Fruit fly (Drosophila melanogaster) whole organism, embryonic: ENCODE measurements around the gene CG7695.
A peak's percentile ranks its signal among the peaks of the same experiment; 100 is the strongest.

ENCODE experiments used
- Asciz ChIP-seq: fragments of 200-800 bp; sonication (Bioruptor generic); optimal IDR thresholded peaks from 2 replicates; lab custom pipeline; 2017; ENCODE audit warnings: missing biosample characterization, mild to moderate bottlenecking, missing genetic modification characterization, missing genetic modification reagents
- CG1024 ChIP-seq: fragments of 200-800 bp; sonication (Bioruptor generic); IDR thresholded peaks from 2 replicates; pipeline ENCODE4 v1.3.6; 2022; ENCODE audit warnings: missing biosample characterization, missing genetic modification characterization
- CG11696 ChIP-seq: fragments of 200-800 bp; sonication (Bioruptor generic); IDR thresholded peaks from 2 replicates; pipeline ENCODE4 v1.3.6; 2022; ENCODE audit warnings: missing biosample characterization, missing genetic modification characterization
- CG12769 ChIP-seq: fragments of 200-800 bp; sonication (Bioruptor generic); optimal IDR thresholded peaks from 2 replicates; lab custom pipeline; 2019; ENCODE audit warnings: missing biosample characterization, mild to moderate bottlenecking, missing genetic modification characterization, moderate library complexity
- CG13894 ChIP-seq: fragments of 200-800 bp; sonication (Bioruptor generic); optimal IDR thresholded peaks from 3 replicates; lab custom pipeline; 2018; ENCODE audit warnings: missing biosample characterization, mild to moderate bottlenecking, missing genetic modification characterization, moderate library complexity
- CG15073 ChIP-seq: fragments of 200-800 bp; sonication (Bioruptor generic); optimal IDR thresholded peaks from 2 replicates; lab custom pipeline; 2016; ENCODE audit warnings: missing biosample characterization, missing genetic modification characterization
- CG15479 ChIP-seq: fragments of 200-800 bp; sonication (Bioruptor generic); optimal IDR thresholded peaks from 3 replicates; lab custom pipeline; 2019; ENCODE audit warnings: missing biosample characterization, mild to moderate bottlenecking, missing genetic modification characterization, moderate library complexity
- CG15601 ChIP-seq: fragments of 200-800 bp; sonication (Bioruptor generic); optimal IDR thresholded peaks from 3 replicates; lab custom pipeline; 2019; ENCODE audit warnings: missing biosample characterization, mild to moderate bottlenecking, missing genetic modification characterization, moderate library complexity
- CG17385 ChIP-seq: fragments of 200-800 bp; sonication (Bioruptor generic); optimal IDR thresholded peaks from 3 replicates; lab custom pipeline; 2018; ENCODE audit warnings: missing biosample characterization, mild to moderate bottlenecking, missing genetic modification characterization
- CG18262 ChIP-seq: fragments of 200-800 bp; optimal IDR thresholded peaks from 3 replicates; lab custom pipeline; 2019; ENCODE audit warnings: missing biosample characterization, mild to moderate bottlenecking, missing genetic modification characterization, moderate library complexity
- CG18476 ChIP-seq: fragments of 200-800 bp; sonication (Bioruptor generic); optimal IDR thresholded peaks from 2 replicates; lab custom pipeline; 2016; ENCODE audit warnings: missing biosample characterization, mild to moderate bottlenecking, missing genetic modification characterization
- CG30431 ChIP-seq: fragments of 200-800 bp; sonication (Bioruptor generic); optimal IDR thresholded peaks from 2 replicates; lab custom pipeline; 2017; ENCODE audit warnings: missing biosample characterization, missing genetic modification characterization
- CG3838 ChIP-seq: fragments of 200-800 bp; sonication (Bioruptor generic); optimal IDR thresholded peaks from 3 replicates; lab custom pipeline; 2016; ENCODE audit warnings: missing biosample characterization, missing genetic modification characterization
- CG3847 ChIP-seq: fragments of 200-800 bp; sonication (Bioruptor generic); IDR thresholded peaks from 2 replicates; pipeline ENCODE4 v1.3.6; 2022; ENCODE audit warnings: missing biosample characterization, missing genetic modification characterization
- CG4282 ChIP-seq: fragments of 200-800 bp; sonication (Bioruptor generic); optimal IDR thresholded peaks from 2 replicates; lab custom pipeline; 2016; ENCODE audit warnings: missing biosample characterization, missing genetic modification characterization
- CG4820 ChIP-seq: fragments of 200-800 bp; sonication (Bioruptor generic); optimal IDR thresholded peaks from 3 replicates; lab custom pipeline; 2016; ENCODE audit warnings: missing biosample characterization, missing genetic modification characterization
- CG8765 ChIP-seq: fragments of 200-800 bp; sonication (Bioruptor generic); IDR thresholded peaks from 2 replicates; pipeline ENCODE4 v1.3.6; 2022; ENCODE audit warnings: missing biosample characterization, missing genetic modification characterization
- D ChIP-seq, 2 experiments: fragments of 200-800 bp in 1 of 2; fragments of >200 bp in 1 of 2; sonication (Bioruptor generic) in 1 of 2; optimal IDR thresholded peaks; 2 replicates in 1 of 2; 3 replicates in 1 of 2; lab custom pipeline; 2017; ENCODE audit warnings: mild to moderate bottlenecking in 1 of 2, missing biosample characterization in 1 of 2, missing genetic modification characterization in 1 of 2, missing genetic modification reagents in 1 of 2
- Dref ChIP-seq: fragments of 200-800 bp; sonication (Bioruptor generic); IDR thresholded peaks from 2 replicates; pipeline ENCODE4 v1.3.6; 2022; ENCODE audit warnings: missing biosample characterization, missing genetic modification characterization
- Eip74EF ChIP-seq, 2 experiments: fragments of 200-800 bp in 1 of 2; fragments of >200 bp in 1 of 2; sonication (Bioruptor generic) in 1 of 2; optimal IDR thresholded peaks; 2 replicates each; lab custom pipeline; 2017 to 2019; ENCODE audit warnings: missing biosample characterization in 2 of 2, missing genetic modification characterization in 2 of 2, mild to moderate bottlenecking in 1 of 2, moderate library complexity in 1 of 2
- Ets65A ChIP-seq: fragments of 200-800 bp; sonication (Bioruptor generic); peaks from one replicate; lab custom pipeline; 2016; ENCODE audit warnings: missing biosample characterization, missing genetic modification characterization
- HLH4C ChIP-seq: fragments of 200-800 bp; sonication (Bioruptor generic); IDR thresholded peaks from 3 replicates; pipeline ENCODE4 v1.3.6; 2022; ENCODE audit warnings: missing biosample characterization, missing genetic modification characterization; ENCODE audit not compliant: partially characterized antibody
- MTF-1 ChIP-seq: fragments of 200-800 bp; sonication (Bioruptor generic); optimal IDR thresholded peaks from 2 replicates; lab custom pipeline; 2018; ENCODE audit warnings: missing biosample characterization, mild to moderate bottlenecking, missing genetic modification characterization, borderline replicate concordance
- NC2β ChIP-seq: fragments of 200-800 bp; sonication (Bioruptor generic); optimal IDR thresholded peaks from 2 replicates; lab custom pipeline; 2016; ENCODE audit warnings: missing biosample characterization, missing genetic modification characterization
- Neu2 ChIP-seq: fragments of 200-800 bp; sonication (Bioruptor generic); optimal IDR thresholded peaks from 3 replicates; lab custom pipeline; 2016; ENCODE audit warnings: missing biosample characterization, missing genetic modification characterization, borderline replicate concordance
- NfI ChIP-seq: fragments of 200-800 bp; sonication (Bioruptor generic); optimal IDR thresholded peaks from 3 replicates; lab custom pipeline; 2018; ENCODE audit warnings: missing biosample characterization, mild to moderate bottlenecking, missing genetic modification characterization, moderate library complexity
- Opbp ChIP-seq: fragments of 200-800 bp; sonication (Bioruptor generic); IDR thresholded peaks from 3 replicates; pipeline ENCODE4 v1.3.6; 2022; ENCODE audit warnings: missing biosample characterization, missing genetic modification characterization; ENCODE audit not compliant: partially characterized antibody
- Rfx ChIP-seq: fragments of 200-800 bp; sonication (Bioruptor generic); IDR thresholded peaks from 2 replicates; pipeline ENCODE4 v1.3.6; 2022; ENCODE audit warnings: missing biosample characterization, missing genetic modification characterization
- Trl ChIP-seq, 3 experiments: fragments of >200 bp in 2 of 3; fragments of 200-800 bp in 1 of 3; sonication (Bioruptor generic) in 1 of 3; optimal IDR thresholded peaks; 2 replicates in 1 of 3; 3 replicates in 2 of 3; lab custom pipeline; 2016 to 2017; ENCODE audit warnings: missing biosample characterization in 1 of 3, missing genetic modification characterization in 1 of 3
- Usf ChIP-seq: fragments of 200-800 bp; sonication (Bioruptor generic); optimal IDR thresholded peaks from 2 replicates; lab custom pipeline; 2017; ENCODE audit warnings: missing genotype, missing biosample characterization, missing genetic modification characterization
- ab ChIP-seq: fragments of 200-800 bp; sonication (Bioruptor generic); optimal IDR thresholded peaks from 2 replicates; lab custom pipeline; 2016; ENCODE audit warnings: missing biosample characterization, missing genetic modification characterization
- ase ChIP-seq: fragments of 200-800 bp; sonication (Bioruptor generic); IDR thresholded peaks from 3 replicates; pipeline ENCODE4 v1.3.6; 2022; ENCODE audit warnings: missing biosample characterization, missing genetic modification characterization
- ftz-f1 ChIP-seq: fragments of 200-800 bp; sonication (Bioruptor generic); optimal IDR thresholded peaks from 2 replicates; lab custom pipeline; 2016; ENCODE audit warnings: missing biosample characterization, missing genetic modification characterization
- hth ChIP-seq: fragments of >200 bp; optimal IDR thresholded peaks from 2 replicates; lab custom pipeline; 2017; ENCODE audit warnings: inconsistent platforms
- lov ChIP-seq, 2 experiments: fragments of 200-800 bp in 1 of 2; fragments of >200 bp in 1 of 2; sonication (Bioruptor generic) in 1 of 2; IDR thresholded peaks in 1 of 2; optimal IDR thresholded peaks in 1 of 2; 2 replicates in 1 of 2; 3 replicates in 1 of 2; pipeline versions ENCODE4 v1.3.6 to Lab custom; 2017 to 2022; ENCODE audit warnings: missing biosample characterization in 1 of 2, missing genetic modification characterization in 1 of 2
- nmo ChIP-seq: fragments of 200-800 bp; sonication (Bioruptor generic); optimal IDR thresholded peaks from 2 replicates; lab custom pipeline; 2018; ENCODE audit warnings: missing biosample characterization, mild to moderate bottlenecking, missing genetic modification characterization, moderate library complexity
- nom ChIP-seq: fragments of 200-800 bp; sonication (Bioruptor generic); optimal IDR thresholded peaks from 2 replicates; lab custom pipeline; 2017; ENCODE audit warnings: missing biosample characterization, missing genetic modification characterization, mild to moderate bottlenecking, moderate library complexity, missing genetic modification reagents
- onecut ChIP-seq: fragments of 200-800 bp; sonication (Bioruptor generic); IDR thresholded peaks from 2 replicates; pipeline ENCODE4 v1.3.6; 2022; ENCODE audit warnings: missing biosample characterization, missing genetic modification characterization
- pum ChIP-seq: fragments of 200-800 bp; sonication (Bioruptor generic); optimal IDR thresholded peaks from 2 replicates; lab custom pipeline; 2016; ENCODE audit warnings: missing biosample characterization, missing genetic modification characterization
- sc ChIP-seq, 3 experiments: fragments of >200 bp in 2 of 3; fragments of 200-800 bp in 1 of 3; sonication (Bioruptor generic) in 1 of 3; optimal IDR thresholded peaks; 2 replicates in 2 of 3; 3 replicates in 1 of 3; lab custom pipeline; 2017; ENCODE audit warnings: mild to moderate bottlenecking in 1 of 3, missing biosample characterization in 1 of 3, missing genetic modification characterization in 1 of 3, missing genetic modification reagents in 1 of 3
- slou ChIP-seq: fragments of 200-800 bp; sonication (Bioruptor generic); optimal IDR thresholded peaks from 3 replicates; lab custom pipeline; 2016; ENCODE audit warnings: missing biosample characterization, missing genetic modification characterization
- ssp ChIP-seq: fragments of 200-800 bp; sonication (Bioruptor generic); IDR thresholded peaks from 2 replicates; pipeline ENCODE4 v1.3.6; 2022; ENCODE audit warnings: missing biosample characterization, missing genetic modification characterization
- trh ChIP-seq: fragments of 200-800 bp; sonication (Bioruptor generic); optimal IDR thresholded peaks from 2 replicates; lab custom pipeline; 2016; ENCODE audit warnings: missing biosample characterization, missing genetic modification characterization
- vvl ChIP-seq: fragments of 200-800 bp; sonication (Bioruptor generic); IDR thresholded peaks from 2 replicates; pipeline ENCODE4 v1.3.6; 2022; ENCODE audit warnings: missing biosample characterization, missing genetic modification characterization
- wdn ChIP-seq: fragments of 200-800 bp; sonication (Bioruptor generic); IDR thresholded peaks from 2 replicates; pipeline ENCODE4 v1.3.6; 2022; ENCODE audit warnings: missing biosample characterization, missing genetic modification characterization
- z ChIP-seq: fragments of 200-800 bp; sonication (Bioruptor generic); IDR thresholded peaks from 3 replicates; pipeline ENCODE4 v1.3.6; 2022; ENCODE audit warnings: missing biosample characterization, missing genetic modification characterization

Gene CG7695

DNA sequence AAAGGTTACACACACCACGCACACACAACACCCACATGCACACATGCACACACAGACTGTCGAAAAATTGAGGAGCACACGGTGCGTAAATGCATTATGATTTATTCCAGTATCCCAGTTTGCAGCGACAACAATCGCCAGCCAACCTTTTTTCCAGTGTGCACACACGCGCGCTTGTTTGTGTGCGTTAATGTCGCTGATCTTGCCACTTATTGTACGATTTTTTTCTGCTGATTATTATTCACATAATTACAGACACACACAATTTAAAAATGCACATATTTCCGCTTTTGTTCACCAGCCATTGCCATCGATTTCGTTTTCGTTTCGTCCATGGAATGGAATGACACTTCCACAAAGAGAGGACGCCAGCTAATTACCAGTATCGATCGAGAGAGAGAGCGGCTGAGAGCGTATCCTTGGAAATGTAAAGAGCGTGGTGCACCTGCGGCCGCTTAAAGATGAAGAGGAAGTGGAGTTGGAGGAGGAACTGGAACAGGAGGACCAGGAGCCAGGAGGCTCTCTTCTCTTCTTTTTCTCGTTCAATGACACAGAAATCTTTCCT, 41.2 kb upstream of the CG7695 start (continued):
- TF ChIP-seq Neu2: no peak
- TF ChIP-seq nmo (GFP tag; lab: Kevin White, UChicago): no peak
- TF ChIP-seq onecut (GFP tag; lab: Robert Waterston, UW): peak; percentile 78
- peak; percentile 4 for TF ChIP-seq D (optimal IDR thresholded peaks at IDR 0.05; lab: Kevin White, UChicago)
- TF ChIP-seq D (GFP tag; optimal IDR thresholded peaks at IDR 0.05; lab: Kevin White, UChicago): no peak
- TF ChIP-seq Opbp (GFP tag; lab: Robert Waterston, UW): no peak
- no peak for TF ChIP-seq CG15073 (GFP tag; lab: Kevin White, UChicago)
- TF ChIP-seq CG11696: 0 out of 2 replicates have a peak, but pooled peaks have one; percentile 7
- no peak for TF ChIP-seq pum (GFP tag; lab: Kevin White, UChicago)
- TF ChIP-seq NC2β (GFP tag; lab: Kevin White, UChicago): no peak
- TF ChIP-seq Trl (optimal IDR thresholded peaks at IDR 0.05; lab: Kevin White, UChicago): peak; percentile 73 to 78
- TF ChIP-seq Trl (GFP tag; optimal IDR thresholded peaks at IDR 0.05; lab: Kevin White, UChicago): no peak
- TF ChIP-seq Usf (GFP tag; lab: Kevin White, UChicago): no peak
- no peak for TF ChIP-seq CG4820
- TF ChIP-seq sc (optimal IDR thresholded peaks at IDR 0.05; lab: Kevin White, UChicago): no peak
- TF ChIP-seq sc (GFP tag; optimal IDR thresholded peaks at IDR 0.05; lab: Kevin White, UChicago): no peak
- TF ChIP-seq lov (optimal IDR thresholded peaks at IDR 0.05; lab: Kevin White, UChicago): no peak
- TF ChIP-seq lov (GFP tag; IDR thresholded peaks at IDR 0.05; lab: Robert Waterston, UW): no peak
- no peak for TF ChIP-seq ssp (GFP tag; lab: Robert Waterston, UW)
- TF ChIP-seq CG4282 (GFP tag; lab: Kevin White, UChicago): no peak
- TF ChIP-seq wdn: no peak
- peak; percentile 40; the same call in 1 of the 2 replicates for TF ChIP-seq vvl (GFP tag; lab: Robert Waterston, UW)
- TF ChIP-seq CG18262 (tag; lab: Kevin White, UChicago): no peak
- no peak for TF ChIP-seq CG1024
- TF ChIP-seq hth: no peak
- no peak for TF ChIP-seq slou (GFP tag; lab: Kevin White, UChicago)
- no peak for TF ChIP-seq ab (GFP tag; lab: Kevin White, UChicago)
- no peak for TF ChIP-seq Dref
- TF ChIP-seq CG30431 (GFP tag; lab: Kevin White, UChicago): no peak
- TF ChIP-seq Asciz: no peak
- TF ChIP-seq, all 482 proteins: peak for 9

- no peak for TF ChIP-seq trh (GFP tag; lab: Kevin White, UChicago)
- peak; percentile 63 for TF ChIP-seq Ets65A (GFP tag; lab: Kevin White, UChicago)
- TF ChIP-seq CG8765: no peak
- TF ChIP-seq CG13894 (tag; lab: Kevin White, UChicago): peak; percentile 95
- no peak for TF ChIP-seq CG12769 (tag; lab: Kevin White, UChicago)
- TF ChIP-seq CG3838 (GFP tag; lab: Kevin White, UChicago): no peak
- no peak for TF ChIP-seq CG18476 (GFP tag; lab: Kevin White, UChicago)
- TF ChIP-seq Eip74EF (GFP tag; optimal IDR thresholded peaks at IDR 0.05; lab: Kevin White, UChicago): no peak
- no peak for TF ChIP-seq ftz-f1 (GFP tag; lab: Kevin White, UChicago)
Measured at dm6 chr3R:18643646-18644045, 26.3 kb upstream of the CG7695 start.

DNA sequence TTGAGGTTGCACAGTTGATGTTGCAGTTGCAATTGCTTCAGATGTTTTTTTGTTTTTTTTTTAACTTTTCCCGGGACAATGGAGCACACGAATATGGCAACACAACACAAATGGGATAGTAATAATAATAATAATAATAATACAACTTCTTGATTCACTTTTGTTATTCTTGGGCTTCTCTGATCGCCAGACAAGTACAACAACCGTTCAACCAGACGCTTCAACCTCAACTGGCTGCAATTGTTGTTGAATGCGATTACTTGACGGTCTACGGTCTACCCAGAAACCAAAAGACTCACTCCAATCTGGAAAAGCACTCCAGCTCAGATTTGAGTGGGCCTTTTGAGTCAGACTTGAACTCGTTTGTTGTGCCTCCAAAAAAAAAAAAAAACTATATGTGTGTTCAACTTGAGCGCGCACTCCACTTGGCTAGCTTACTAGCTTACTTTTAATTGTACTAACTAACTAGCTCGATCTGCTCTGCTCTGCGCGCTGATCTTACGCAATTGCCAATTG, 24.0 kb upstream of the CG7695 start, which contains the start of gene CG14301:
CG14301 (minus strand) TSS at position 216 of the 516 bp plus-strand sequence.
- TF ChIP-seq CG17385: no peak
- peak; percentile 96 for TF ChIP-seq z (GFP tag; lab: Robert Waterston, UW)
- 0 out of 3 replicates have a peak, but pooled peaks have one; percentile 22 for TF ChIP-seq HLH4C (GFP tag; lab: Robert Waterston, UW)
- no peak for TF ChIP-seq CG15479
- no peak for TF ChIP-seq ase (GFP tag; lab: Robert Waterston, UW)
- no peak for TF ChIP-seq NfI (GFP tag; lab: Kevin White, UChicago)
- TF ChIP-seq CG3847 (GFP tag; lab: Robert Waterston, UW): no peak
- no peak for TF ChIP-seq Rfx
- TF ChIP-seq MTF-1: no peak
- peak; percentile 95 for TF ChIP-seq CG15601 (tag; lab: Kevin White, UChicago)
- TF ChIP-seq nom (GFP tag; lab: Kevin White, UChicago): peak; percentile 55
